Fruit fly (Drosophila melanogaster) Kc167 (cell line): Measurements from ENCODE around the gene GramD1B.

Experiments
- Sin3A ChIP-seq: fragments of >200 bp; optimal IDR thresholded peaks from 2 replicates; lab custom pipeline; 2018; ENCODE audit warnings: missing external identifiers
- insv ChIP-seq: fragments of >200 bp; optimal IDR thresholded peaks from 3 replicates; lab custom pipeline; 2018; ENCODE audit warnings: missing external identifiers

DNA sequence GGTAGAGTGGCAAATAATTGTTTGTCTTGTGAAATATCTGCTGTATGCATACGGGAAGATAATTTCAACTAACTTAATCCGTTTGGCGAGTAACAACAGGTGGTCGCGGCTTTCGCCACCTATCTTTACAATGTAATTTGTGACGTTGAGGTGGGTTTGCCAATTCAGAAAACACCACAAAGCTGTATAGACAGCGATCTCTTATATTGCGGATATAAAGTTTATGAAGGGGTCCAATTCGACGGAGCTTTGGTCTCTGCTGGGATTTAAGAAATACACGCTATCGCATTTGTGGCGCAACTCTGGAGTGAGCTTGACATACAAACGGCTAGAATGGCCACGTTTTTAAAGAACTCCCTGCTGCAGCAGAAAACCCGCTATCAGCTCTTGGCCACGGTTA is 45.6 kb downstream of the GramD1B start, which contains the start of gene CG33282:
- TF ChIP-seq Sin3A (no peak), insv (lab: Kevin White, UChicago) (no peak)
